In genomic region chr2L:660979-661378, dm6 we compare ENCODE assay signal across 3 fruit fly cellular contexts.
TF ChIP-seq lines count a peak whose summit lies in the region.

No protein-coding gene starts in this region.

- no peak for TF ChIP-seq CTCF in whole organism, embryonic (GFP tag; optimal IDR thresholded peaks at IDR 0.05; lab: Kevin White, UChicago)

TF ChIP-seq in whole organism, embryonic, 481 proteins besides CTCF, POLR2A, EP300 and RAD21:
- TF ChIP-seq tgo (GFP tag; IDR thresholded peaks at IDR 0.05; lab: Robert Waterston, UW) (no peak), sens (GFP tag; lab: Kevin White, UChicago) (peak; percentile 56)

TF ChIP-seq in whole organism, prepupa, 60 proteins besides CTCF, POLR2A, EP300 and RAD21 (continues in another document):
- no peak for TF ChIP-seq CG34406 (GFP tag; optimal IDR thresholded peaks at IDR 0.05; lab: Kevin White, UChicago)
- no peak for TF ChIP-seq CG31627 (GFP tag; optimal IDR thresholded peaks at IDR 0.05; lab: Kevin White, UChicago)
- peak; percentile 51 for TF ChIP-seq Eip78C (GFP tag; lab: Kevin White, UChicago)
- TF ChIP-seq ss (GFP tag; optimal IDR thresholded peaks at IDR 0.05; lab: Kevin White, UChicago): no peak
- TF ChIP-seq fd59A (GFP tag; optimal IDR thresholded peaks at IDR 0.05; lab: Kevin White, UChicago): no peak
- TF ChIP-seq CG8632 (GFP tag; optimal IDR thresholded peaks at IDR 0.05; lab: Kevin White, UChicago): no peak
- TF ChIP-seq Smox (GFP tag; optimal IDR thresholded peaks at IDR 0.05; lab: Kevin White, UChicago): no peak
- TF ChIP-seq CG6792 (GFP tag; optimal IDR thresholded peaks at IDR 0.05; lab: Kevin White, UChicago): no peak
- TF ChIP-seq net (GFP tag; optimal IDR thresholded peaks at IDR 0.05; lab: Kevin White, UChicago): no peak
- peak; percentile 12 for TF ChIP-seq CG4318 (GFP tag; optimal IDR thresholded peaks at IDR 0.05; lab: Kevin White, UChicago)
- no peak for TF ChIP-seq topi (GFP tag; optimal IDR thresholded peaks at IDR 0.05; lab: Kevin White, UChicago)
- no peak for TF ChIP-seq CG6276 (GFP tag; optimal IDR thresholded peaks at IDR 0.05; lab: Kevin White, UChicago)
- TF ChIP-seq eg (GFP tag; IDR thresholded peaks at IDR 0.05; lab: Robert Waterston, UW): peak; percentile 60; the same call in 1 of the 3 replicates
- TF ChIP-seq lz (GFP tag; optimal IDR thresholded peaks at IDR 0.05; lab: Kevin White, UChicago): no peak
- no peak for TF ChIP-seq CG9139 (GFP tag; optimal IDR thresholded peaks at IDR 0.05; lab: Kevin White, UChicago)
- TF ChIP-seq Blimp-1 (GFP tag; optimal IDR thresholded peaks at IDR 0.05; lab: Kevin White, UChicago): no peak
- no peak for TF ChIP-seq CG7368 (GFP tag; optimal IDR thresholded peaks at IDR 0.05; lab: Kevin White, UChicago)
- no peak for TF ChIP-seq cyc (GFP tag; optimal IDR thresholded peaks at IDR 0.05; lab: Kevin White, UChicago)
- TF ChIP-seq CG1621 (tag; optimal IDR thresholded peaks at IDR 0.05; lab: Kevin White, UChicago): no peak
- no peak for TF ChIP-seq svp (GFP tag; lab: Kevin White, UChicago)
- TF ChIP-seq CG8319 (GFP tag; optimal IDR thresholded peaks at IDR 0.05; lab: Kevin White, UChicago): no peak
- peak; percentile 2 for TF ChIP-seq pdm3 (GFP tag; optimal IDR thresholded peaks at IDR 0.05; lab: Kevin White, UChicago)
- no peak for TF ChIP-seq Hr38 (GFP tag; optimal IDR thresholded peaks at IDR 0.05; lab: Kevin White, UChicago)
- TF ChIP-seq Ets21C (GFP tag; optimal IDR thresholded peaks at IDR 0.05; lab: Kevin White, UChicago): no peak
- no peak for TF ChIP-seq dsx (GFP tag; optimal IDR thresholded peaks at IDR 0.05; lab: Kevin White, UChicago; ENCODE audit: poor library complexity, severe bottlenecking)
- no peak for TF ChIP-seq Gug (GFP tag; IDR thresholded peaks at IDR 0.05; lab: Robert Waterston, UW)
- 0 out of 2 replicates have a peak, but pooled peaks have one; percentile 33 for TF ChIP-seq CG15336 (GFP tag; IDR thresholded peaks at IDR 0.05; lab: Robert Waterston, UW)
- 0 out of 3 replicates have a peak, but pooled peaks have one; percentile 17 for TF ChIP-seq CG6163 (GFP tag; IDR thresholded peaks at IDR 0.05; lab: Robert Waterston, UW)
- 0 out of 3 replicates have a peak, but pooled peaks have one; percentile 18 for TF ChIP-seq CG8119 (GFP tag; IDR thresholded peaks at IDR 0.05; lab: Robert Waterston, UW)
- TF ChIP-seq esn (GFP tag; optimal IDR thresholded peaks at IDR 0.05; lab: Kevin White, UChicago): peak; percentile 3
- no peak for TF ChIP-seq CG11902 (GFP tag; optimal IDR thresholded peaks at IDR 0.05; lab: Kevin White, UChicago)
- TF ChIP-seq Eip93F (GFP tag; optimal IDR thresholded peaks at IDR 0.05; lab: Kevin White, UChicago): no peak
- no peak for TF ChIP-seq fkh (GFP tag; optimal IDR thresholded peaks at IDR 0.05; lab: Kevin White, UChicago)
- peak; percentile 17 for TF ChIP-seq Sox14 (GFP tag; optimal IDR thresholded peaks at IDR 0.05; lab: Kevin White, UChicago)
- peak; percentile 10 for TF ChIP-seq Hr39 (GFP tag; optimal IDR thresholded peaks at IDR 0.05; lab: Kevin White, UChicago)
- TF ChIP-seq CG10669 (GFP tag; optimal IDR thresholded peaks at IDR 0.05; lab: Kevin White, UChicago): no peak
- no peak for TF ChIP-seq CG16779 (tag; optimal IDR thresholded peaks at IDR 0.05; lab: Kevin White, UChicago)
- no peak for TF ChIP-seq dac (GFP tag; optimal IDR thresholded peaks at IDR 0.05; lab: Kevin White, UChicago)
- no peak for TF ChIP-seq CG6808 (GFP tag; optimal IDR thresholded peaks at IDR 0.05; lab: Kevin White, UChicago)
- TF ChIP-seq Ets96B (tag; optimal IDR thresholded peaks at IDR 0.05; lab: Kevin White, UChicago): no peak
- TF ChIP-seq CG11762 (GFP tag; optimal IDR thresholded peaks at IDR 0.05; lab: Kevin White, UChicago; ENCODE audit: insufficient read depth): no peak
- TF ChIP-seq CG3919 (GFP tag; optimal IDR thresholded peaks at IDR 0.05; lab: Kevin White, UChicago): peak; percentile 30
- TF ChIP-seq CG3032 (tag; optimal IDR thresholded peaks at IDR 0.05; lab: Kevin White, UChicago): no peak
- no peak for TF ChIP-seq spab (GFP tag; optimal IDR thresholded peaks at IDR 0.05; lab: Kevin White, UChicago)
- TF ChIP-seq Hr4 (GFP tag; optimal IDR thresholded peaks at IDR 0.05; lab: Kevin White, UChicago): peak; percentile 0
- no peak for TF ChIP-seq OdsH (GFP tag; optimal IDR thresholded peaks at IDR 0.05; lab: Kevin White, UChicago)

TF ChIP-seq in whole organism, pupa, 21 proteins besides CTCF, POLR2A, EP300 and RAD21:
- no peak for TF ChIP-seq CG4496 (GFP tag; IDR thresholded peaks at IDR 0.05; lab: Robert Waterston, UW)
- no peak for TF ChIP-seq CG15710 (tag; optimal IDR thresholded peaks at IDR 0.05; lab: Kevin White, UChicago)
- no peak for TF ChIP-seq CG10348 (GFP tag; IDR thresholded peaks at IDR 0.05; lab: Robert Waterston, UW)
- peak; percentile 57 for TF ChIP-seq CG8301 (tag; optimal IDR thresholded peaks at IDR 0.05; lab: Kevin White, UChicago)
- TF ChIP-seq Pif1B (GFP tag; optimal IDR thresholded peaks at IDR 0.05; lab: Kevin White, UChicago): no peak
- TF ChIP-seq CG8159 (tag; optimal IDR thresholded peaks at IDR 0.05; lab: Kevin White, UChicago): no peak
- peak; percentile 10; the same call in 1 of the 2 replicates for TF ChIP-seq Ets98B (GFP tag; IDR thresholded peaks at IDR 0.05; lab: Robert Waterston, UW)
- TF ChIP-seq CG32121 (GFP tag; IDR thresholded peaks at IDR 0.05; lab: Robert Waterston, UW): no peak
- TF ChIP-seq Pif1A (GFP tag; optimal IDR thresholded peaks at IDR 0.05; lab: Kevin White, UChicago): peak; percentile 15
- TF ChIP-seq rn (GFP tag; IDR thresholded peaks at IDR 0.05; lab: Robert Waterston, UW): no peak
- peak; percentile 70 for TF ChIP-seq CG14655 (GFP tag; optimal IDR thresholded peaks at IDR 0.05; lab: Kevin White, UChicago)
- no peak for TF ChIP-seq CG12605 (GFP tag; IDR thresholded peaks at IDR 0.05; lab: Robert Waterston, UW)
- no peak for TF ChIP-seq CG13204 (GFP tag; optimal IDR thresholded peaks at IDR 0.05; lab: Kevin White, UChicago)
- no peak for TF ChIP-seq fd96Ca (GFP tag; IDR thresholded peaks at IDR 0.05; lab: Robert Waterston, UW)
- TF ChIP-seq Snoo (tag; optimal IDR thresholded peaks at IDR 0.05; lab: Kevin White, UChicago): no peak
- no peak for TF ChIP-seq CG9948 (tag; optimal IDR thresholded peaks at IDR 0.05; lab: Kevin White, UChicago)
- no peak for TF ChIP-seq CG17806 (tag; optimal IDR thresholded peaks at IDR 0.05; lab: Kevin White, UChicago)
- TF ChIP-seq EcR (GFP tag; optimal IDR thresholded peaks at IDR 0.05; lab: Kevin White, UChicago): no peak
- TF ChIP-seq D1 (tag; optimal IDR thresholded peaks at IDR 0.05; lab: Kevin White, UChicago): no peak
- no peak for TF ChIP-seq CG34367 (tag; optimal IDR thresholded peaks at IDR 0.05; lab: Kevin White, UChicago)
- TF ChIP-seq gl (tag; optimal IDR thresholded peaks at IDR 0.05; lab: Kevin White, UChicago): no peak

Comparison
In these comparisons a context has a peak if more than half of its experiments do, and no peak if none do; other contexts are left out.
1. Of the 7 proteins assayed by ChIP-seq in both whole organism, embryonic and whole organism, prepupa: peak only in whole organism, embryonic: none; only in whole organism, prepupa: Hr39 and Lpt; in both: none; in neither: 5.